Worm (Caenorhabditis elegans): ENCODE results near the gene str-144.

- TF ChIP-seq ama-1 (optimal IDR thresholded peaks at IDR 0.05) (peak; percentile 82), ceh-13 (GFP tag; optimal IDR thresholded peaks at IDR 0.05) (no peak), hnd-1 (tag; optimal IDR thresholded peaks at IDR 0.05) (no peak), tra-4 (tag; optimal IDR thresholded peaks at IDR 0.05) (no peak), B0310.2 (tag; optimal IDR thresholded peaks at IDR 0.05) (no peak), flt-1 (GFP tag; IDR thresholded peaks at IDR 0.05) (no peak), hmg-4 (GFP tag; optimal IDR thresholded peaks at IDR 0.05) (peak; percentile 3), scrt-1 (GFP tag; IDR thresholded peaks at IDR 0.05) (no peak), pes-1 (GFP tag; IDR thresholded peaks at IDR 0.05) (no peak; the same call in 1 of the 2 replicates), F13C5.2 (tag; optimal IDR thresholded peaks at IDR 0.05) (no peak)
Measured at ce11 chrV:8040247-8041084, 31.5 kb downstream of the str-144 start.

Measured in whole organism, early embryonic.